Fruit fly (Drosophila melanogaster) whole organism: ENCODE measurements around the gene GstD7.

ENCODE experiments used
- CG8478 ChIP-seq: fragments of >200 bp; optimal IDR thresholded peaks from 2 replicates; lab custom pipeline; 2018; ENCODE audit warnings: inconsistent platforms
- Dll ChIP-seq: fragments of >200 bp; optimal IDR thresholded peaks from 2 replicates; lab custom pipeline; 2017
- EcR ChIP-seq, 2 experiments: fragments of >200 bp; optimal IDR thresholded peaks; 2 replicates each; lab custom pipeline; 2017; ENCODE audit warnings: missing biosample characterization in 2 of 2, missing genetic modification characterization in 2 of 2, missing genetic modification reagents in 2 of 2
- pan ChIP-seq: fragments of >200 bp; optimal IDR thresholded peaks from 2 replicates; lab custom pipeline; 2017
- psq ChIP-seq: fragments of >200 bp; optimal IDR thresholded peaks from 2 replicates; lab custom pipeline; 2017
- usp ChIP-seq: fragments of >200 bp; optimal IDR thresholded peaks from 2 replicates; lab custom pipeline; 2017; ENCODE audit warnings: missing biosample characterization, missing genetic modification characterization, mixed read lengths

dm6 chr3R:12359837-12360236 is 18.5 kb upstream of the GstD7 start, which contains the start of gene CG4115:
- TF ChIP-seq psq (lab: Kevin White, UChicago) (no peak), usp (no peak), Dll (lab: Kevin White, UChicago) (no peak), CG8478 (lab: Kevin White, UChicago) (no peak), pan (lab: Kevin White, UChicago) (no peak), EcR (GFP tag; optimal IDR thresholded peaks at IDR 0.05; lab: Kevin White, UChicago) (no peak)
